Worm (Caenorhabditis elegans): Measurements from ENCODE around the gene K05D4.9.

DNA sequence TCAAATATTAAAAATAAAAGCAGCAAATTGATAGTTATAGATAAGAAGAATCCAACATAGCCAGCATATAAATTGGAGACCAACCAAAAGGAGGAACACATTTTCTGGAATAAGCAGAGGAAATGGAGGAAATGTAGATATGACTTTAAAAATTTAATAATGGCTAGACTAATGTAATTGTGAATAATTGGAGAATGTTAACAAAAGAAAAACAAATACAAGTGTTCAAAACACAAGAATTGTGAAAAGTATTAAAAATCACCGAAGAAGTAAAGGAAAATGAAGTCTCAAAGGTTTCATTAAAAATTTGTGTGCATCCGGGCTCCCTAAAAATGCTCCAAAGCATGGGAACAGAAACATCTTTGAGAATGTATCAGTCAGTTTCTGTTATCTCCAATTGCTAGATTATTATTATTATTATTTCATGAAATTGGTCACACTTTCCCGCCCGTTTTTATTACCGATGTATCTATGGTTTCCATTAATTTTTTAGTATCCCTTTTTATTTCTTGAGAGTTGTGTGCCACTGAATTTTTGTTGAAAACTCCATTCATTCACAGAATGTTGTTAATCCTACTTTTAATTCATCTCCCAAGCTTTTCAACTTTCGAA is 9.4 kb downstream of the K05D4.9 start, which contains the start of the genes str-109 and F10A3.11:
- TF ChIP-seq dao-5 (tag; optimal IDR thresholded peaks at IDR 0.05) (no peak), W03F9.2 (tag; optimal IDR thresholded peaks at IDR 0.05) (no peak)

Measured in whole organism, L4/young adult.